Worm (Caenorhabditis elegans): ENCODE data around the gene F23A7.4.
"Not testable (repeated sequence)": the region's sequence is repeated elsewhere in the genome, so short reads cannot be mapped to it uniquely, and the experiment has no call there.

F23A7.4 gene

DNA sequence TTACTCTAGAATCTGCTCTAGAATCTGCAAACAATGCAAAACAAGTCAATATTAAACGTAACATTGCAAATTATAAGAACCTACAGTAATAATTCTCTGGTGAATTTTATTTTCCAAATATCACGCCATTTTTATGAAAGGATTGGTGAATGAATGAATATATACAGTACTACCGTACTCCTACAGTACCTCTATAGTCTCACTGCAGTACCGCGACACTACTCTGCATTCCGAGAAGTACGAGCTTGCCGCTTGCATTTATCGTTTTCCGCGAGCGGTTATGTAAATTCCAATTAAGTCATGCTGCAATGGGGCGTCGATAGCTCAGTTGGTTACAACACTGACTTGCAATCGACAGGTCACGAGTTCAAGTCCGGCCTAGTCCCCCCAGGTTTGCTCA is at the start of gene F23A7.4:
F23A7.4 (plus strand) TSS at position 301 of the 400 bp plus-strand sequence.
- TF ChIP-seq unc-62 (GFP tag; optimal IDR thresholded peaks at IDR 0.05): not testable (repeated sequence)

ce11 chrX:16163402-16163801 is 49.0 kb upstream of the F23A7.4 start, which contains the start of gene F09C8.1:
Gene F09C8.1, minus strand, starts transcription at chrX:16163524.
- no peak for TF ChIP-seq unc-62 (GFP tag; optimal IDR thresholded peaks at IDR 0.05)

- TF ChIP-seq unc-62 (GFP tag; optimal IDR thresholded peaks at IDR 0.05): no peak
Measured at ce11 chrX:16166484-16166883, 45.9 kb upstream of the F23A7.4 start.

ce11 chrX:16166994-16167393 is 45.4 kb upstream of the F23A7.4 start:
- TF ChIP-seq unc-62 (GFP tag; optimal IDR thresholded peaks at IDR 0.05): no peak

DNA sequence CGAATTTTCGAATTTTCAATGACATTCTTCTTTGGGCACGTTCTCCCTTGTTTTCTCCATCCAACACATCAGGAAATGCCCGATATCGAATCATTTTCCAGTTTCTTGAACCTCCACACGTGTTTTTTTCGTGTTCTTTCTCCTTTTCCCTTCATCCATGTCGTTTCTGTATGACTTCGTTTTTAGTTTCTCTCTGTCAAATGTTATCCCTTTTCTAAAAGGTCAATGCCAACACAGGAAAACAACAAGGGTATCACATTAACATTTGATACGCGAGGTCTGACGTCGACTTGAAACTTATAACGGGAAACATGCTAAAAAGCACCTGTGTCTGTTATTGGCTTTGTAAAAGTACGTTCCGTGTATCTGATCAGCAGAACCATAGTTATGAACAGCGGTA is 39.5 kb upstream of the F23A7.4 start:
- no peak for TF ChIP-seq unc-62 (GFP tag; optimal IDR thresholded peaks at IDR 0.05)

ce11 chrX:16184069-16184468 is 28.3 kb upstream of the F23A7.4 start, which contains the start of gene nlp-67:
Gene nlp-67, plus strand, starts transcription at chrX:16184369.
- no peak for TF ChIP-seq unc-62 (GFP tag; optimal IDR thresholded peaks at IDR 0.05)

ce11 chrX:16189227-16189906 is 23.0 kb upstream of the F23A7.4 start, which contains the start of gene slc-25A21:
Gene slc-25A21, plus strand, starts transcription at chrX:16189856.
- TF ChIP-seq unc-62 (GFP tag; optimal IDR thresholded peaks at IDR 0.05): no peak

DNA sequence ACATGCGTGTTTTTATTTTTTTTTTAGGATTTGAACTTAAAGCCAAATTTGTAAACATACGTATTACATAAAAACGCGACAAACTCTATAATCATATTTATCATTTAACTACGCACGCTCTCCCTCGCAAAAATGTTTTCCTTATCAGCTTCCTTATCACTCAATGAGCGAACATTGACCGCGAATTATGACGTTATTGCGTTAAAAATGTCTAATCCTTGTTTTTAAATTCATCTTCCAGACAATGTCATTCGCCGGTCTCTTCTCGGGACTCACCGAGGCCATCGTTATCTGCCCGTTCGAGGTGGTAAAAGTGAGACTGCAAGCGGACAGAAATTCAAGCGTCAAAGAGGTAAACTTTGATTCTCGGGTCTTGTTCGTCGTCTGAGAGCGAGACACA is 19.8 kb upstream of the F23A7.4 start:
- no peak for TF ChIP-seq unc-62 (GFP tag; optimal IDR thresholded peaks at IDR 0.05)

ce11 chrX:16199200-16199764 is 13.1 kb upstream of the F23A7.4 start, which contains the start of gene R11.3:
Gene R11.3, minus strand, starts transcription at chrX:16199250.
- no peak for TF ChIP-seq unc-62 (GFP tag; optimal IDR thresholded peaks at IDR 0.05)

- no peak for TF ChIP-seq unc-62 (GFP tag; optimal IDR thresholded peaks at IDR 0.05)
Measured at ce11 chrX:16202229-16202628, 10.2 kb upstream of the F23A7.4 start.

DNA sequence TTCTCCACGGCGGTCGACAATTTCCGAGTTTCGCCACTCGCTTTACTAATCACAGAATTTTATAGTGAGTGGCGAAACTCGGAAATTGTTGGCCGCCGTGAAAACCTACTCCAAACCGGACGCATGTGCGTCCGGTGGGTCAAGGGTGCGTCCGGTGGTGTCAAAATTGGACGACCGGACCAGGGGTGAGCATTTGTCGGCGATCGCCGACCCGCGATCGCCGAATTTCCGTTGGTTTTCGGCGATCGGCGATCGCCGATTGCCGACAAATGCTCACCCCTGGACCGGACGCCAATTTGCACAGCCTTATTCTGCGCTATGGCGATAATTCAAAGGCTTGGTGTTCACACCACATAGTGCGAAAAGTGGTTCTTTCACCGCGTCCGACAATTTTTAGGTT is 8.1 kb upstream of the F23A7.4 start:
- TF ChIP-seq unc-62 (GFP tag; optimal IDR thresholded peaks at IDR 0.05): no peak

DNA sequence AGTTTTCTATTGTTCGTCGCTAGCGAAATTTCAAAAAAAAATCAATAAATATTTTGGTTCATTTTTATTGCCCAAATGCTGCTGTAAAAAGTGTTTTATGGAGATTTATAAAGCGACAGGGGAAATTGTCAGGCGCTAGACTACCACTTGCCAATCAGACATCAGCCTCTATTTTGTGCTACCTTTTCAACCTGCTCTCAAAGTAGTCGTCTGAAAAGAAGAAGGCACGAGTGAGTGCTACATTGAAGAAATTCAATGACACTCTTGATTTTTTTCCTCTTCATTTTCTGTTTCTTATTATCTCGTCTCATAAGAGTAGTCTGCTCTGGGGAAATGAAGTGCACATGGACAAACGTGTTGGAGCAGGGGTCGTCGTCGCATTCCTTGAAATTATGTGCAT is 6.5 kb upstream of the F23A7.4 start:
- no peak for TF ChIP-seq unc-62 (GFP tag; optimal IDR thresholded peaks at IDR 0.05)

DNA sequence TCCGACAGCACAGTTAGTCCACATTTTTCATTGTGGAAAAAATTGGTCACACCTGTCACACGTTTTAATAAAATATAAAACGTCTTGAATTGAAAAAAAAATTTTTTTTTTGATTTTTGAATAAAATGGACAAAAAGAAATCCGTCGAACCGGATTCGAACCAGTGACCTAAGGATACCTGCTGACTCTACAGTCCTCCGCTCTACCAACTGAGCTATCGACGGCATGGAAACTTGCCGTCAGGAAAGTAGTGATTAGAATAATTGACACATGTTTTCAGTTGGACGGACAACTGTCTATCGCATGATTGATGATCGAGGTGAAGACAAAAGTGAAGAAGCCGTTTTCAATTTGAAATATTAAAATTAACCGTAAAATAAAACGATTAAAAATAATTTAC is 4.3 kb upstream of the F23A7.4 start:
- TF ChIP-seq unc-62 (GFP tag; optimal IDR thresholded peaks at IDR 0.05): no peak

- TF ChIP-seq unc-62 (GFP tag; optimal IDR thresholded peaks at IDR 0.05): no peak
Measured at ce11 chrX:16208667-16209066, 3.7 kb upstream of the F23A7.4 start.

DNA sequence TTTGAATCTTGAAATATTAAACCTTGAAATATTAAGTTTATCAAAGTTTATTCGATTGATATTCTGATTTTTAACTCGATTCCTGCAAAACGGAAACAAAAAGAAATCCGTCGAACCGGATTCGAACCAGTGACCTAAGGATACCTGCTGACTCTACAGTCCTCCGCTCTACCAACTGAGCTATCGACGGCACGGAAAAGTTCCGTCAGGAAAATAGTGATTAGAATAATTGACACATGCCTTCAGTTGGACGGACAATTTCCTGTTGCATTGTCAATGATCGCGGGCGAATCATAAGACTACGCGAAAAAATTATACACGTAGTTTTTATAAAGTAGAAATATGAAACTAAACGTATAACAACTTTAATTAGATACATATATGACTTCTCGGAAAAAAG is 3.3 kb upstream of the F23A7.4 start:
- no peak for TF ChIP-seq unc-62 (GFP tag; optimal IDR thresholded peaks at IDR 0.05)

ce11 chrX:16209660-16210059 is 2.7 kb upstream of the F23A7.4 start:
- TF ChIP-seq unc-62 (GFP tag; optimal IDR thresholded peaks at IDR 0.05): no peak

ce11 chrX:16210518-16210917 is 1.9 kb upstream of the F23A7.4 start, which contains the start of gene R11.4:
Gene R11.4, minus strand, starts transcription at chrX:16210618.
- TF ChIP-seq unc-62 (GFP tag; optimal IDR thresholded peaks at IDR 0.05): no peak
